Worm (Caenorhabditis elegans): Measurements from ENCODE around the gene kin-19.

The kin-19 gene

ce11 chrIII:4037332-4037731 is 49.1 kb downstream of the kin-19 start:
- no peak for TF ChIP-seq lin-15B (tag; optimal IDR thresholded peaks at IDR 0.05)
- no peak for TF ChIP-seq mdt-29 (GFP tag; IDR thresholded peaks at IDR 0.05)
- no peak for TF ChIP-seq nhr-10 (tag; optimal IDR thresholded peaks at IDR 0.05)
- TF ChIP-seq mes-2 (tag; optimal IDR thresholded peaks at IDR 0.05; ENCODE audit: poor library complexity, severe bottlenecking): peak; percentile 40
- no peak for TF ChIP-seq zfp-2 (tag; optimal IDR thresholded peaks at IDR 0.05)
- no peak for TF ChIP-seq lin-1 (GFP tag; IDR thresholded peaks at IDR 0.05)
- no peak for TF ChIP-seq ceh-20 (GFP tag; IDR thresholded peaks at IDR 0.05)
- no peak for TF ChIP-seq T26A8.4 (GFP tag; IDR thresholded peaks at IDR 0.05)
- 0 out of 2 replicates have a peak, but pooled peaks have one; percentile 62 for TF ChIP-seq egl-43 (GFP tag; IDR thresholded peaks at IDR 0.05)
- TF ChIP-seq lsy-2 (tag; optimal IDR thresholded peaks at IDR 0.05): peak in 1 of 2 experiments; percentile 40
- TF ChIP-seq ctbp-1 (GFP tag; IDR thresholded peaks at IDR 0.05): no peak
- 0 out of 2 replicates have a peak, but pooled peaks have one; percentile 31 for TF ChIP-seq arid-1 (GFP tag; conservative IDR thresholded peaks at IDR 0.05)
- peak; percentile 84 for TF ChIP-seq set-16 (GFP tag; IDR thresholded peaks at IDR 0.05)
- peak; percentile 19 for TF ChIP-seq mxl-3 (GFP tag; optimal IDR thresholded peaks at IDR 0.05)
- TF ChIP-seq tra-1 (GFP tag; IDR thresholded peaks at IDR 0.05): 0 out of 2 replicates have a peak, but pooled peaks have one; percentile 25
- peak; percentile 6 for TF ChIP-seq hlh-30 (tag; optimal IDR thresholded peaks at IDR 0.05; ENCODE audit: insufficient read depth)
- TF ChIP-seq D1046.2 (GFP tag; IDR thresholded peaks at IDR 0.05): no peak
- no peak for TF ChIP-seq aha-1 (tag)
- no peak for TF ChIP-seq saeg-2 (GFP tag; IDR thresholded peaks at IDR 0.05)
- no peak for TF ChIP-seq nhr-111 (GFP tag; optimal IDR thresholded peaks at IDR 0.05)
- TF ChIP-seq hlh-11 (tag; optimal IDR thresholded peaks at IDR 0.05): peak; percentile 64
- TF ChIP-seq madf-5 (GFP tag; IDR thresholded peaks at IDR 0.05): no peak
- TF ChIP-seq mep-1 (tag; optimal IDR thresholded peaks at IDR 0.05): peak; percentile 29
- no peak for TF ChIP-seq fkh-10 (GFP tag; optimal IDR thresholded peaks at IDR 0.05)
- TF ChIP-seq hif-1 (tag; optimal IDR thresholded peaks at IDR 0.05): no peak
- TF ChIP-seq dpl-1 (GFP tag; optimal IDR thresholded peaks at IDR 0.05): peak; percentile 4
- TF ChIP-seq skn-1 (tag; optimal IDR thresholded peaks at IDR 0.05): no peak
- TF ChIP-seq nhr-11 (tag; optimal IDR thresholded peaks at IDR 0.05): no peak
- no peak for TF ChIP-seq ceh-62 (tag; optimal IDR thresholded peaks at IDR 0.05)
- no peak for TF ChIP-seq dve-1 (tag; optimal IDR thresholded peaks at IDR 0.05; ENCODE audit: insufficient read depth)
- TF ChIP-seq dmd-6 (GFP tag; IDR thresholded peaks at IDR 0.05): 0 out of 2 replicates have a peak, but pooled peaks have one; percentile 10
- no peak for TF ChIP-seq egl-27 (tag; optimal IDR thresholded peaks at IDR 0.05)
- TF ChIP-seq zip-11 (GFP tag; IDR thresholded peaks at IDR 0.05): no peak
- TF ChIP-seq F44E2.7 (GFP tag; IDR thresholded peaks at IDR 0.05): 0 out of 2 replicates have a peak, but pooled peaks have one; percentile 11
- peak; percentile 42 for TF ChIP-seq nhr-6 (tag; optimal IDR thresholded peaks at IDR 0.05)
- no peak for TF ChIP-seq pqm-1 (tag; optimal IDR thresholded peaks at IDR 0.05)
- TF ChIP-seq hmg-1.1 (GFP tag; IDR thresholded peaks at IDR 0.05): 0 out of 2 replicates have a peak, but pooled peaks have one; percentile 52

- no peak for TF ChIP-seq nhr-102 (tag; optimal IDR thresholded peaks at IDR 0.05)
- no peak for TF ChIP-seq F10B5.3 (tag; optimal IDR thresholded peaks at IDR 0.05)
- no peak for TF ChIP-seq nhr-6 (tag; optimal IDR thresholded peaks at IDR 0.05)
- no peak for TF ChIP-seq Y105C5A.15 (GFP tag; IDR thresholded peaks at IDR 0.05)
Observed at ce11 chrIII:4036740-4037139, 49.7 kb downstream of the kin-19 start, which contains the start of gene hum-5. Gene hum-5, minus strand, starts transcription at chrIII:4036840.

All from whole organism, L4 larva.